Fruit fly (Drosophila melanogaster) Kc167 (cell line): ENCODE data around the gene CG1812.

Experiments
- Myc ChIP-seq: fragments of >200 bp; optimal IDR thresholded peaks from 2 replicates; lab custom pipeline; 2017; ENCODE audit warnings: missing external identifiers
- Sin3A ChIP-seq: fragments of >200 bp; optimal IDR thresholded peaks from 2 replicates; lab custom pipeline; 2018; ENCODE audit warnings: missing external identifiers
- h ChIP-seq: fragments of >200 bp; optimal IDR thresholded peaks from 3 replicates; lab custom pipeline; 2018; ENCODE audit warnings: missing external identifiers
- insv ChIP-seq: fragments of >200 bp; optimal IDR thresholded peaks from 3 replicates; lab custom pipeline; 2018; ENCODE audit warnings: missing external identifiers
- psq ChIP-seq: fragments of >200 bp; optimal IDR thresholded peaks from 2 replicates; lab custom pipeline; 2017; ENCODE audit warnings: missing external identifiers
- ttk ChIP-seq: sonication (Bioruptor generic); optimal IDR thresholded peaks from 2 replicates; lab custom pipeline; 2017; ENCODE audit warnings: missing external identifiers

The CG1812 gene

dm6 chrX:20511382-20511853, at the start of gene CG1812:
Gene CG1812 (plus strand): TSS chrX:20511544.
- TF ChIP-seq ttk (lab: Kevin White, UChicago) (no peak), Sin3A (lab: Kevin White, UChicago) (no peak), psq (lab: Kevin White, UChicago) (no peak), Myc (lab: Kevin White, UChicago) (no peak), h (lab: Kevin White, UChicago) (no peak), insv (lab: Kevin White, UChicago) (no peak)

DNA sequence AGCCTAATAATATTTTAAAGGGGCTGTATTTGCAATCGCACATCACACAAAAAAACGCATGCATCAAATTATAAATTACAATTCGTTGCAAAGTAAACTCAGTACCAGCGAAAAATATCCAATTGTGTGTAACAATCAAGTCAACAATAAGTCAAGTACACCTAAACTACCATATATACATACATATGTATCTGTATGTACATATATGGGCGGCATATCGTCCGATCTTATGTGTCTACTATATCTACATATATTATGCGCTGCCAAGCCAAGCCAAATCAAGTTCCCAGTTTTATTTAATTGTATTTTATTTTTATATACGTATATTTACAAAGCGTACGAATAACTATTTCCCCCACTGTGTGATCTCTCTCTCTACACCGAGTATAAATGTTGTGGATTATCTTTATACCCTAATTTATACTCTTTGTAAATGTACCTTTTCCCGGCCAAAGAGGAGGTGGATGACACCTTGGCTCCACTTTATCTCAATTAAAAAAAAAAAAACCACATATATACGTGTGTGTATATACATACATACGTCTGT, 44.9 kb upstream of the CG1812 start:
- TF ChIP-seq insv (lab: Kevin White, UChicago) (no peak), psq (lab: Kevin White, UChicago) (no peak), Sin3A (lab: Kevin White, UChicago) (no peak), ttk (lab: Kevin White, UChicago) (no peak), Myc (lab: Kevin White, UChicago) (no peak), h (lab: Kevin White, UChicago) (no peak)

DNA sequence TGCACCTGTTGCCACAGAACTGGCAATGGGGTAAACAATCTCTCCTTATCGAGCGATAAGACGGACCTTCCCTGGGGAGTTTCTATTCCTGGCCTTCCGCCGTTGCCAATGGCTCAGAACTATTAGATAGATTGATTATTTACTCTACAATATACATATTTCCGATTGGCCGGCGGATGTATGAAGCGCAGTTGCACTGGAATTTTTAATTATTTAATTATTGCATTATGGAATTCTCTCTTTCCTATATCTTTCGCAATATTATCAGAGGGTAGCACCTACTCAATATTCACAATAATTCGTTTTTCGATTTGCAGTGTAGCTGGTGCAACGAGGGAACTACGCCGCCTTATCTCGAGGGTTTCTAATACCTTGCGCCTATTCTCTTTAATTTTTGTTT, 44.2 kb upstream of the CG1812 start, which contains the start of gene GstT3:
Gene GstT3 (plus strand): TSS at position 301 of the 400 bp plus-strand sequence.
- no peak for TF ChIP-seq psq (lab: Kevin White, UChicago)

- TF ChIP-seq Myc (lab: Kevin White, UChicago): no peak
- TF ChIP-seq insv (lab: Kevin White, UChicago): no peak
- TF ChIP-seq ttk (lab: Kevin White, UChicago): no peak
- no peak for TF ChIP-seq Sin3A (lab: Kevin White, UChicago)
- TF ChIP-seq psq (lab: Kevin White, UChicago): no peak
- no peak for TF ChIP-seq h (lab: Kevin White, UChicago)
Observed at dm6 chrX:20468192-20468591, 43.2 kb upstream of the CG1812 start.

dm6 chrX:20470701-20471100, 40.6 kb upstream of the CG1812 start:
- TF ChIP-seq psq (lab: Kevin White, UChicago): no peak
- no peak for TF ChIP-seq Sin3A (lab: Kevin White, UChicago)
- TF ChIP-seq h (lab: Kevin White, UChicago): no peak
- TF ChIP-seq ttk (lab: Kevin White, UChicago): no peak
- TF ChIP-seq Myc (lab: Kevin White, UChicago): no peak
- no peak for TF ChIP-seq insv (lab: Kevin White, UChicago)

DNA sequence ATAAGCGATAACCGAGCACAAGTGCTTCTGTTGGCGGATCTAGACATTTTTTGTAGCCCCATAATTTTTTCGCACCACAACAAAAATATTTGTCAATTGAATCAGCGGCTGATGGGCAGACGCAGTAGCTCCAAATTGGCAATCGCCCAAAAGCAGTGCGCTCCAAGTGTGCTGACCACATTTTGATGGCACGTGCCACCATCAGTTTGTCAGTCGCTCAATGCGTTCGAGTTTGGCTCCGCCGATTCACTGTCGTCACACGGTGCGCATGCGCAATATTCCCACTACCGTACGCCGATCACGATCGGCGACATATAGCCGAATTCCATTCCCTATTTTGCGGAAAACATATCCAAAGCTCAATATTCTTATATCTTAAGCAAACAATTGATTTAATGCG, 32.7 kb upstream of the CG1812 start:
- TF ChIP-seq psq (lab: Kevin White, UChicago) (no peak), ttk (lab: Kevin White, UChicago) (no peak), Myc (lab: Kevin White, UChicago) (no peak), h (lab: Kevin White, UChicago) (no peak)

- no peak for TF ChIP-seq h (lab: Kevin White, UChicago)
- no peak for TF ChIP-seq Sin3A (lab: Kevin White, UChicago)
- TF ChIP-seq psq (lab: Kevin White, UChicago): no peak
Observed at dm6 chrX:20480382-20480781, 31.0 kb upstream of the CG1812 start.

- TF ChIP-seq ttk (lab: Kevin White, UChicago): no peak
- TF ChIP-seq Myc (lab: Kevin White, UChicago): no peak
- TF ChIP-seq psq (lab: Kevin White, UChicago): no peak
- TF ChIP-seq insv (lab: Kevin White, UChicago): no peak
- no peak for TF ChIP-seq h (lab: Kevin White, UChicago)
- no peak for TF ChIP-seq Sin3A (lab: Kevin White, UChicago)
Observed at dm6 chrX:20481404-20481803, 29.9 kb upstream of the CG1812 start.

DNA sequence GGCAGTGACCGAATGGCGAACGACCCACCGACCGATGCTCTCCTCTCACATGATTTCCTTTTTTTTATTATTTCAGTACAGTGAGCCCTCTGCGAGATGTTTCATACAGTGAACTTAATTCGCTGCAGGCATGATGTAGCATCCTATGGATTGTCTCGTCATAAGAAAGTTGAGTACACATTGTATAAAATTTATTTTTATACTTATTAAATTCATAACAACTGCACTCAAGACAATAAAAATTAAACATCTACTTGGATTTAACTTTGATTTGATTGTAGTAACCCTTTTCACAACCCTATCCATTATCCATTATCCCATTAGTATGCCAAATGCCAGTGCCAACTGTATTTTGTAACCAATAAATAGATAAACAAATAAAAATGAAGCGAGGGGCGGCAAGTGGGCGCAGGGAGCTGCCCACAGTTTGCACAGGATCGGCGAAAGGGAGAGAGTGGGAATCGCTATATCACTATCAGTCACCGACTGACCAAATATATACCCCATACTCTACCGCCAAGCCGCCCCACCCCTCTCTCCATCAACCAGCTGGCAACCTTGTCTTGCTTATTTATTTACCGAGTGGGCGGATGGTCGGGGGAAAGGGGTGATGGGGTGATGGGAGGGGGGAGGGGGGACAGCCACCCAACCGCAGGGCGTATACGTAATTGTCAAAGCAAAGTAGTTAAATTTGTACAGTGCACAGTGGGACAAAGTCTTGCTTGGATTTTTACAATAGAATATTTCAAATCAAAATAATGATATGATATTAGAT, 28.4 kb upstream of the CG1812 start:
- no peak for TF ChIP-seq h (lab: Kevin White, UChicago)
- no peak for TF ChIP-seq Sin3A (lab: Kevin White, UChicago)
- TF ChIP-seq insv (lab: Kevin White, UChicago): no peak
- TF ChIP-seq Myc (lab: Kevin White, UChicago): no peak
- TF ChIP-seq psq (lab: Kevin White, UChicago): no peak

- TF ChIP-seq ttk (lab: Kevin White, UChicago): no peak
- no peak for TF ChIP-seq h (lab: Kevin White, UChicago)
- TF ChIP-seq Myc (lab: Kevin White, UChicago): no peak
Observed at dm6 chrX:20485880-20486279, 25.5 kb upstream of the CG1812 start, which contains the start of gene CG15461. Gene CG15461 (plus strand): TSS chrX:20486180.

- no peak for TF ChIP-seq h (lab: Kevin White, UChicago)
- no peak for TF ChIP-seq Sin3A (lab: Kevin White, UChicago)
- no peak for TF ChIP-seq insv (lab: Kevin White, UChicago)
- no peak for TF ChIP-seq Myc (lab: Kevin White, UChicago)
- no peak for TF ChIP-seq psq (lab: Kevin White, UChicago)
- TF ChIP-seq ttk (lab: Kevin White, UChicago): no peak
Observed at dm6 chrX:20488701-20489122, 22.6 kb upstream of the CG1812 start.
